Fruit fly (Drosophila melanogaster) whole organism, pupa: ENCODE measurements around the gene Noa36.

ENCODE experiments used
- CG10348 ChIP-seq: fragments of 200-800 bp; sonication (Bioruptor generic); IDR thresholded peaks from 2 replicates; pipeline ENCODE4 v1.3.6; 2022; ENCODE audit warnings: missing biosample characterization, missing genetic modification characterization
- CG12605 ChIP-seq: fragments of 200-800 bp; sonication (Bioruptor generic); IDR thresholded peaks from 2 replicates; pipeline ENCODE4 v1.3.6; 2022; ENCODE audit warnings: missing biosample characterization, missing genetic modification characterization
- CG13204 ChIP-seq: fragments of 200-800 bp; sonication (Bioruptor generic); optimal IDR thresholded peaks from 2 replicates; lab custom pipeline; 2018; ENCODE audit warnings: missing biosample characterization, mild to moderate bottlenecking, missing genetic modification characterization, moderate library complexity
- CG14655 ChIP-seq: fragments of 200-800 bp; sonication (Bioruptor generic); optimal IDR thresholded peaks from 3 replicates; lab custom pipeline; 2017; ENCODE audit warnings: mild to moderate bottlenecking, missing biosample characterization, missing genetic modification reagents, missing genetic modification characterization
- CG15710 ChIP-seq: fragments of 200-800 bp; sonication (Bioruptor generic); optimal IDR thresholded peaks from 2 replicates; lab custom pipeline; 2018; ENCODE audit warnings: missing biosample characterization, mild to moderate bottlenecking, missing genetic modification characterization, moderate library complexity
- CG17806 ChIP-seq: fragments of 200-800 bp; sonication (Bioruptor generic); optimal IDR thresholded peaks from 2 replicates; lab custom pipeline; 2018; ENCODE audit warnings: missing biosample characterization, mild to moderate bottlenecking, missing genetic modification characterization, moderate library complexity
- CG32121 ChIP-seq: fragments of 200-800 bp; sonication (Bioruptor generic); IDR thresholded peaks from 2 replicates; pipeline ENCODE4 v1.3.6; 2022; ENCODE audit warnings: missing biosample characterization, missing genetic modification characterization
- CG34367 ChIP-seq: fragments of 200-800 bp; sonication (Bioruptor generic); optimal IDR thresholded peaks from 2 replicates; lab custom pipeline; 2018; ENCODE audit warnings: missing biosample characterization, mild to moderate bottlenecking, missing genetic modification characterization
- CG4496 ChIP-seq: fragments of 200-800 bp; sonication (Bioruptor generic); IDR thresholded peaks from 3 replicates; pipeline ENCODE4 v1.3.6; 2022; ENCODE audit warnings: missing biosample characterization, missing genetic modification characterization
- CG8159 ChIP-seq: fragments of 200-800 bp; sonication (Bioruptor generic); optimal IDR thresholded peaks from 3 replicates; lab custom pipeline; 2018; ENCODE audit warnings: missing biosample characterization, mild to moderate bottlenecking, missing genetic modification characterization, moderate library complexity
- CG8301 ChIP-seq: fragments of 200-800 bp; sonication (Bioruptor generic); optimal IDR thresholded peaks from 2 replicates; lab custom pipeline; 2018; ENCODE audit warnings: missing biosample characterization, mild to moderate bottlenecking, missing genetic modification characterization
- CG9948 ChIP-seq: fragments of 200-800 bp; sonication (Bioruptor generic); optimal IDR thresholded peaks from 2 replicates; lab custom pipeline; 2018; ENCODE audit warnings: missing biosample characterization, mild to moderate bottlenecking, missing genetic modification characterization, moderate library complexity
- D1 ChIP-seq: fragments of 200-800 bp; sonication (Bioruptor generic); optimal IDR thresholded peaks from 2 replicates; lab custom pipeline; 2018; ENCODE audit warnings: missing biosample characterization, mild to moderate bottlenecking, missing genetic modification characterization, moderate library complexity
- EcR ChIP-seq: fragments of 200-800 bp; sonication (Bioruptor generic); optimal IDR thresholded peaks from 3 replicates; lab custom pipeline; 2019; ENCODE audit warnings: missing biosample characterization, missing genetic modification characterization, mild to moderate bottlenecking, moderate library complexity, missing genetic modification reagents
- Ets98B ChIP-seq: fragments of 200-800 bp; sonication (Bioruptor generic); IDR thresholded peaks from 2 replicates; pipeline ENCODE4 v1.3.6; 2022; ENCODE audit warnings: missing biosample characterization, missing genetic modification characterization
- Pif1A ChIP-seq: fragments of 200-800 bp; sonication (Bioruptor generic); optimal IDR thresholded peaks from 3 replicates; lab custom pipeline; 2016; ENCODE audit warnings: missing biosample characterization, missing genetic modification characterization
- Pif1B ChIP-seq: fragments of 200-800 bp; sonication (Bioruptor generic); optimal IDR thresholded peaks from 3 replicates; lab custom pipeline; 2016; ENCODE audit warnings: missing biosample characterization, missing genetic modification characterization
- Snoo ChIP-seq: fragments of 200-800 bp; sonication (Bioruptor generic); optimal IDR thresholded peaks from 3 replicates; lab custom pipeline; 2017; ENCODE audit warnings: missing biosample characterization, mild to moderate bottlenecking, missing genetic modification characterization, inconsistent platforms
- fd96Ca ChIP-seq: fragments of 200-800 bp; sonication (Bioruptor generic); IDR thresholded peaks from 3 replicates; pipeline ENCODE4 v1.3.6; 2022; ENCODE audit warnings: missing biosample characterization, missing genetic modification characterization
- gl ChIP-seq: fragments of 200-800 bp; sonication (Bioruptor generic); optimal IDR thresholded peaks from 2 replicates; lab custom pipeline; 2018; ENCODE audit warnings: missing biosample characterization, mild to moderate bottlenecking, missing genetic modification characterization
- rn ChIP-seq: fragments of 200-800 bp; sonication (Bioruptor generic); IDR thresholded peaks from 2 replicates; pipeline ENCODE4 v1.3.6; 2022; ENCODE audit warnings: missing biosample characterization, missing genetic modification characterization

The Noa36 gene

dm6 chr3R:28579501-28579900 is 19.6 kb downstream of the Noa36 start:
- TF ChIP-seq rn (GFP tag; lab: Robert Waterston, UW) = no peak
- TF ChIP-seq gl (tag; lab: Kevin White, UChicago) = no peak
- TF ChIP-seq CG15710 = no peak
- no peak for TF ChIP-seq Ets98B (GFP tag; lab: Robert Waterston, UW)
- no peak for TF ChIP-seq CG13204 (GFP tag; lab: Kevin White, UChicago)
- TF ChIP-seq CG14655 (GFP tag; lab: Kevin White, UChicago) = no peak
- TF ChIP-seq fd96Ca = no peak
- TF ChIP-seq CG8159 (tag; lab: Kevin White, UChicago) = no peak

- no peak for TF ChIP-seq CG10348
- TF ChIP-seq CG13204 (GFP tag; lab: Kevin White, UChicago) = no peak
- no peak for TF ChIP-seq CG17806 (tag; lab: Kevin White, UChicago)
- TF ChIP-seq CG34367 (tag; lab: Kevin White, UChicago) = no peak
- no peak for TF ChIP-seq fd96Ca
- TF ChIP-seq Pif1B (GFP tag; lab: Kevin White, UChicago) = no peak
- no peak for TF ChIP-seq CG15710
- TF ChIP-seq gl (tag; lab: Kevin White, UChicago) = no peak
- no peak for TF ChIP-seq Ets98B (GFP tag; lab: Robert Waterston, UW)
- no peak for TF ChIP-seq CG4496
- no peak for TF ChIP-seq CG12605
- TF ChIP-seq CG32121 (GFP tag; lab: Robert Waterston, UW) = no peak
- TF ChIP-seq CG8301 (tag; lab: Kevin White, UChicago) = no peak
Observed at dm6 chr3R:28576838-28577237, 22.2 kb downstream of the Noa36 start.

dm6 chr3R:28572692-28573643 is 26.1 kb downstream of the Noa36 start:
- TF ChIP-seq CG12605 (no peak), Ets98B (GFP tag; lab: Robert Waterston, UW) (no peak), CG8159 (tag; lab: Kevin White, UChicago) (no peak), CG10348 (no peak), CG13204 (GFP tag; lab: Kevin White, UChicago) (no peak), CG14655 (GFP tag; lab: Kevin White, UChicago) (no peak), CG9948 (tag; lab: Kevin White, UChicago) (no peak), Snoo (tag; lab: Kevin White, UChicago) (no peak), D1 (tag; lab: Kevin White, UChicago) (no peak), Pif1B (GFP tag; lab: Kevin White, UChicago) (no peak), CG34367 (tag; lab: Kevin White, UChicago) (no peak), CG15710 (no peak), CG8301 (tag; lab: Kevin White, UChicago) (no peak), CG4496 (no peak), rn (GFP tag; lab: Robert Waterston, UW) (no peak), Pif1A (GFP tag; lab: Kevin White, UChicago) (no peak), EcR (GFP tag; lab: Kevin White, UChicago) (no peak), CG17806 (tag; lab: Kevin White, UChicago) (no peak), gl (tag; lab: Kevin White, UChicago) (no peak)

- TF ChIP-seq CG34367 (tag; lab: Kevin White, UChicago) (no peak), Snoo (tag; lab: Kevin White, UChicago) (no peak), CG10348 (no peak), fd96Ca (no peak), Pif1B (GFP tag; lab: Kevin White, UChicago) (no peak)
Observed at dm6 chr3R:28570805-28571204, 28.3 kb downstream of the Noa36 start.

dm6 chr3R:28569529-28570175 is 29.4 kb downstream of the Noa36 start:
- TF ChIP-seq Pif1B (GFP tag; lab: Kevin White, UChicago) (peak; percentile 24), Snoo (tag; lab: Kevin White, UChicago) (no peak), CG8159 (tag; lab: Kevin White, UChicago) (no peak), CG14655 (GFP tag; lab: Kevin White, UChicago) (peak; percentile 9), gl (tag; lab: Kevin White, UChicago) (no peak), CG4496 (no peak), fd96Ca (no peak), CG8301 (tag; lab: Kevin White, UChicago) (no peak), CG34367 (tag; lab: Kevin White, UChicago) (no peak), CG17806 (tag; lab: Kevin White, UChicago) (no peak), CG9948 (tag; lab: Kevin White, UChicago) (no peak), Ets98B (GFP tag; lab: Robert Waterston, UW) (no peak), CG32121 (GFP tag; lab: Robert Waterston, UW) (no peak), EcR (GFP tag; lab: Kevin White, UChicago) (no peak)
